Worm (Caenorhabditis elegans): ENCODE data around the gene srd-35.

Gene srd-35

ce11 chrV:13003378-13003777 lies 39.2 kb downstream of the srd-35 start (continued):
- 0 out of 2 replicates have a peak, but pooled peaks have one; percentile 48 for TF ChIP-seq nhr-42 (GFP tag; IDR thresholded peaks at IDR 0.05)
- TF ChIP-seq fkh-10 (GFP tag; optimal IDR thresholded peaks at IDR 0.05), result no peak
- peak; percentile 94 for TF ChIP-seq hmg-1.1 (GFP tag; IDR thresholded peaks at IDR 0.05)
- TF ChIP-seq set-16 (GFP tag; IDR thresholded peaks at IDR 0.05), result no peak
- TF ChIP-seq dmd-6 (GFP tag; IDR thresholded peaks at IDR 0.05), result peak; percentile 65
- TF ChIP-seq lin-1 (GFP tag; IDR thresholded peaks at IDR 0.05), result peak; percentile 75
- TF ChIP-seq lim-7 (GFP tag; IDR thresholded peaks at IDR 0.05), result peak; percentile 95
- no peak for TF ChIP-seq saeg-2 (GFP tag; IDR thresholded peaks at IDR 0.05)
- TF ChIP-seq dmd-8 (GFP tag; IDR thresholded peaks at IDR 0.05), result peak; percentile 95
- peak; percentile 94 for TF ChIP-seq daf-19 (GFP tag; conservative IDR thresholded peaks at IDR 0.05)
- peak; percentile 89 for TF ChIP-seq nhr-41 (GFP tag; IDR thresholded peaks at IDR 0.05)
- peak; percentile 72 for TF ChIP-seq spr-1 (tag; optimal IDR thresholded peaks at IDR 0.05)
- TF ChIP-seq nhr-111 (GFP tag; optimal IDR thresholded peaks at IDR 0.05), result peak; percentile 66
- TF ChIP-seq nhr-48 (tag; optimal IDR thresholded peaks at IDR 0.05), result peak; percentile 68
- TF ChIP-seq Y75B8A.6 (GFP tag; IDR thresholded peaks at IDR 0.05), result 0 out of 2 replicates have a peak, but pooled peaks have one; percentile 65
- TF ChIP-seq D1046.2 (GFP tag; IDR thresholded peaks at IDR 0.05), result peak; percentile 69; the same call in 1 of the 2 replicates
- peak in 1 of 2 experiments; percentile 58 for TF ChIP-seq hif-1 (tag; optimal IDR thresholded peaks at IDR 0.05)
- TF ChIP-seq F37D6.2 (tag; optimal IDR thresholded peaks at IDR 0.05), result peak; percentile 52
- TF ChIP-seq snpc-4 (tag; optimal IDR thresholded peaks at IDR 0.05), result no peak
- no peak for TF ChIP-seq T20F7.1 (GFP tag; optimal IDR thresholded peaks at IDR 0.05)
- peak; percentile 92 for TF ChIP-seq pha-4 (GFP tag; IDR thresholded peaks at IDR 0.05)
- TF ChIP-seq pha-4 (tag; optimal IDR thresholded peaks at IDR 0.05), result no peak
- 0 out of 2 replicates have a peak, but pooled peaks have one; percentile 17 for TF ChIP-seq mdt-29 (GFP tag; IDR thresholded peaks at IDR 0.05)
- 0 out of 2 replicates have a peak, but pooled peaks have one; percentile 61 for TF ChIP-seq F44E2.7 (GFP tag; IDR thresholded peaks at IDR 0.05)
- TF ChIP-seq snpc-1.2 (GFP tag; IDR thresholded peaks at IDR 0.05), result peak; percentile 83
- TF ChIP-seq php-3 (GFP tag; IDR thresholded peaks at IDR 0.05), result peak; percentile 50
- TF ChIP-seq ceh-32 (tag; optimal IDR thresholded peaks at IDR 0.05; ENCODE audit: poor library complexity), result peak; percentile 25
- TF ChIP-seq egl-43 (GFP tag; IDR thresholded peaks at IDR 0.05), result peak; percentile 93
- TF ChIP-seq ces-1 (GFP tag; optimal IDR thresholded peaks at IDR 0.05), result no peak
- TF ChIP-seq ZK546.5 (tag; optimal IDR thresholded peaks at IDR 0.05), result no peak

ce11 chrV:13004374-13004773 lies 40.2 kb downstream of the srd-35 start:
- TF ChIP-seq fkh-10 (GFP tag; optimal IDR thresholded peaks at IDR 0.05) (no peak), set-16 (GFP tag; IDR thresholded peaks at IDR 0.05) (peak; percentile 90), mes-2 (tag; optimal IDR thresholded peaks at IDR 0.05; ENCODE audit: poor library complexity, severe bottlenecking) (no peak), zag-1 (tag; optimal IDR thresholded peaks at IDR 0.05) (no peak), D1046.2 (GFP tag; IDR thresholded peaks at IDR 0.05) (peak; percentile 71; the same call in 1 of the 2 replicates), madf-9 (GFP tag; conservative IDR thresholded peaks at IDR 0.05) (no peak), hmg-1.1 (GFP tag; IDR thresholded peaks at IDR 0.05) (no peak), saeg-2 (GFP tag; IDR thresholded peaks at IDR 0.05) (no peak), unc-62 (GFP tag; optimal IDR thresholded peaks at IDR 0.05 in 1 of 2) (no peak), unc-62 (tag; optimal IDR thresholded peaks at IDR 0.05) (no peak), dve-1 (tag; optimal IDR thresholded peaks at IDR 0.05; ENCODE audit: insufficient read depth) (no peak), aha-1 (tag) (peak; percentile 69)

- TF ChIP-seq arid-1 (GFP tag; conservative IDR thresholded peaks at IDR 0.05) (0 out of 2 replicates have a peak, but pooled peaks have one; percentile 28), attf-4 (tag; optimal IDR thresholded peaks at IDR 0.05) (no peak), lin-38 (GFP tag; IDR thresholded peaks at IDR 0.05) (peak; percentile 40), ces-1 (GFP tag; optimal IDR thresholded peaks at IDR 0.05) (no peak), nhr-25 (tag; optimal IDR thresholded peaks at IDR 0.05; ENCODE audit: borderline replicate concordance, insufficient read depth) (no peak), mxl-2 (GFP tag; conservative IDR thresholded peaks at IDR 0.05) (no peak), F37D6.2 (tag; optimal IDR thresholded peaks at IDR 0.05) (no peak)
These were observed 42.6 kb downstream of the srd-35 start for ce11 chrV:13006754-13007153.

Data from whole organism, L4 larva.